Worm (Caenorhabditis elegans) whole organism, L2 larva: Measurements from ENCODE around the gene Y46C8AM.1.

Experiments used
- ama-1 ChIP-seq: fragments of 150-350 bp; optimal IDR thresholded peaks from 2 replicates; lab custom pipeline; 2018; ENCODE audit warnings: inconsistent platforms
- ceh-82 ChIP-seq: fragments of 150-350 bp; optimal IDR thresholded peaks from 2 replicates; lab custom pipeline; 2014; ENCODE audit warnings: missing biosample characterization, missing genetic modification characterization
- egl-27 ChIP-seq: sonication (generic microtip); optimal IDR thresholded peaks from 3 replicates; lab custom pipeline; 2017; ENCODE audit warnings: missing biosample characterization, missing genetic modification reagents, missing genetic modification characterization
- elt-3 ChIP-seq: sonication (generic microtip); optimal IDR thresholded peaks from 2 replicates; lab custom pipeline; 2017; ENCODE audit warnings: missing biosample characterization, missing genetic modification characterization
- nhr-12 ChIP-seq: fragments of 150-350 bp; optimal IDR thresholded peaks from 2 replicates; lab custom pipeline; 2014; ENCODE audit warnings: missing biosample characterization, missing genetic modification characterization
- nhr-6 ChIP-seq: fragments of 150-350 bp; optimal IDR thresholded peaks from 2 replicates; lab custom pipeline; 2014; ENCODE audit warnings: missing biosample characterization, missing genetic modification characterization
- nhr-77 ChIP-seq: fragments of 150-350 bp; optimal IDR thresholded peaks from 2 replicates; lab custom pipeline; 2014; ENCODE audit warnings: missing biosample characterization, missing genetic modification characterization
- peb-1 ChIP-seq: fragments of 150-350 bp; optimal IDR thresholded peaks from 2 replicates; lab custom pipeline; 2014; ENCODE audit warnings: missing biosample characterization, missing genetic modification characterization
- zag-1 ChIP-seq: fragments of 150-350 bp; optimal IDR thresholded peaks from 2 replicates; lab custom pipeline; 2014; ENCODE audit warnings: missing biosample characterization, missing genetic modification characterization
- ztf-1 ChIP-seq: fragments of 200-800 bp; sonication (Bioruptor generic); conservative IDR thresholded peaks from 2 replicates; pipeline ENCODE4 v1.3.6; 2022; ENCODE audit warnings: missing genetic modification characterization, missing compliant biosample characterization
- ztf-11 ChIP-seq: sonication (generic microtip); optimal IDR thresholded peaks from 2 replicates; lab custom pipeline; 2017; ENCODE audit warnings: missing biosample characterization, missing genetic modification characterization
- ztf-4 ChIP-seq: fragments of 150-350 bp; optimal IDR thresholded peaks from 2 replicates; lab custom pipeline; 2014; ENCODE audit warnings: missing biosample characterization, missing genetic modification characterization

DNA sequence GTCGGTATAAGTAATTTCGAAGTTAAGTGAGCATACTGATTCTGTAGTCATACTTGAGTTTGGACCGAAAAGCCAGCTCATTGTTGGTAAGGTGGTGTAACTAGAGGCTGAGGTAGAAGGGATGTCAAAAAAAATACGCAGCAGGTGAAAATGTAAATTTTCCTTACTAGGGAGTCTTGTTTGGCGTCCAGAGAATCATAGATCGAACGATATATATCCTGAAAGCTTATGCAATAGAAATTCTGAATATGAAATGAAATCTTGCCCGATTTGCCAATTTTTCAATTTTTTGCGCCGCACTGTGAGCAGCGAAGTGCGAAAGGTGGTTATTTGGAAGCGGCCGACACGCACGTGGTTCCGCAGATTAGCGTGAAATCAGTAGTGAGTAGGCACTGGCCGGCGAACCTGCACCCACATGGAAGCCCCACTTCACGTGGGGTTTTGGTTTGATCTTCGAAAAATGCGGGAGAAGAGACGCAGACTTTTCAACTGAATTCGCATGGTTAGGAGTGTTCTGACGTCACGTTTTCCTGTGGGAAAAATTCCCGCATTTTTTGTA lies 15.4 kb downstream of the Y46C8AM.1 start, which contains the start of gene srh-220:
- no peak for TF ChIP-seq nhr-77 (tag; lab: Kevin White, UChicago)
- no peak for TF ChIP-seq elt-3 (tag; lab: Kevin White, UChicago)
- no peak for TF ChIP-seq ztf-11
- no peak for TF ChIP-seq ama-1 (lab: Kevin White, UChicago)
- TF ChIP-seq peb-1, result no peak
- no peak for TF ChIP-seq ceh-82
- no peak for TF ChIP-seq ztf-1 (GFP tag; lab: Robert Waterston, UW)
- no peak for TF ChIP-seq zag-1
- TF ChIP-seq nhr-12 (tag; lab: Kevin White, UChicago), result no peak
- TF ChIP-seq egl-27 (tag; lab: Kevin White, UChicago), result no peak
- TF ChIP-seq nhr-6 (tag; lab: Kevin White, UChicago), result no peak
- TF ChIP-seq ztf-4 (tag; lab: Kevin White, UChicago), result no peak
